Worm (Caenorhabditis elegans) whole organism, young adult: ENCODE results near the gene saeg-1.

Source experiments
- F33H1.4 ChIP-seq: fragments of 200-800 bp; sonication (Bioruptor generic); IDR thresholded peaks from 2 replicates; pipeline ENCODE4 v1.3.6; 2022; ENCODE audit warnings: missing genetic modification reagents, missing genetic modification characterization, missing compliant biosample characterization
- Y56A3A.18 ChIP-seq: fragments of 200-800 bp; sonication (Bioruptor generic); IDR thresholded peaks from 2 replicates; pipeline ENCODE4 v1.3.6; 2022; ENCODE audit warnings: missing genetic modification reagents, missing genetic modification characterization, missing compliant biosample characterization
- ama-1 ChIP-seq, 3 experiments: fragments of 150-350 bp in 1 of 3; sonication (generic microtip) in 2 of 3; optimal IDR thresholded peaks; 2 replicates each; lab custom pipeline; 2014 to 2018; ENCODE audit warnings: missing biosample characterization in 2 of 3, missing genetic modification characterization in 2 of 3, missing genetic modification reagents in 2 of 3
- egrh-3 ChIP-seq: fragments of 200-800 bp; sonication (Bioruptor generic); IDR thresholded peaks from 2 replicates; pipeline ENCODE4 v1.3.6; 2022; ENCODE audit warnings: missing genetic modification reagents, missing genetic modification characterization, missing compliant biosample characterization
- fkh-3 ChIP-seq: sonication (generic microtip); optimal IDR thresholded peaks from 2 replicates; lab custom pipeline; 2016; ENCODE audit warnings: mild to moderate bottlenecking, missing genetic modification characterization, missing compliant biosample characterization
- let-607 ChIP-seq, 2 experiments: fragments of 200-800 bp in 1 of 2; sonication (Bioruptor generic) in 1 of 2; sonication (generic microtip) in 1 of 2; optimal IDR thresholded peaks; 2 replicates each; lab custom pipeline; 2016 to 2018; ENCODE audit warnings: mild to moderate bottlenecking in 2 of 2, missing compliant biosample characterization in 2 of 2, missing genetic modification characterization in 2 of 2, moderate library complexity in 2 of 2, missing genotype in 1 of 2
- nhr-90 ChIP-seq: sonication (generic microtip); optimal IDR thresholded peaks from 2 replicates; lab custom pipeline; 2016; ENCODE audit warnings: missing genotype, mild to moderate bottlenecking, missing genetic modification characterization, missing compliant biosample characterization
- sea-2 ChIP-seq: fragments of 200-800 bp; sonication (Bioruptor generic); IDR thresholded peaks from 2 replicates; pipeline ENCODE4 v1.3.6; 2022; ENCODE audit warnings: missing genetic modification characterization, missing compliant biosample characterization
- unc-130 ChIP-seq: sonication (generic microtip); optimal IDR thresholded peaks from 2 replicates; lab custom pipeline; 2016; ENCODE audit warnings: missing genetic modification reagents, missing genetic modification characterization, missing compliant biosample characterization
- unc-62 ChIP-seq: fragments of 150-350 bp; optimal IDR thresholded peaks from 2 replicates; lab custom pipeline; 2014; ENCODE audit warnings: missing biosample characterization, missing genetic modification reagents, missing genetic modification characterization
- zfh-2 ChIP-seq: fragments of 200-800 bp; sonication (Bioruptor generic); conservative IDR thresholded peaks from 2 replicates; pipeline ENCODE4 v1.3.6; 2022; ENCODE audit warnings: missing genetic modification reagents, missing genetic modification characterization, missing compliant biosample characterization

DNA sequence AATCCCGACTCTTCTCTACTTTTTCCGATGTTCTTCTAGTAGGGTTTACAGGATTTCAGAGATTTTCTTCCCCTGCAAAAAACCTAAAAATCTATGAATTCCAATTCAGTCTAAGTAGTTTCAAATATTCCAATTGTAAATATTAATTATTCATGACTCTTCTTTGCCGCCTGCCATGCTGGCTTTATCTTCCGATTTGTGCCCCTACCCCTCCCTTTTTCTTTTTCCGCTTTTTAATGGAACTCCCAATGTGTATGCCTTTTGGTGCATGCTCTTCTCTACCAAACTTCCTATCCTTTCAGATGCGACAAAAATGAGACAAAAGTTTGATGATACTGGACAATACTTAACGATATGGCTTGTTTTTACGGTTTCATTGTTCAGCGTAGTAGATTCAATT lies 40.8 kb downstream of the saeg-1 start, which contains the start of gene nrx-1:
- TF ChIP-seq Y56A3A.18 (no peak), unc-130 (GFP tag; lab: Kevin White, UChicago) (no peak), ama-1 (optimal IDR thresholded peaks at IDR 0.05; lab: Kevin White, UChicago) (no peak), ama-1 (GFP tag; optimal IDR thresholded peaks at IDR 0.05; lab: Kevin White, UChicago) (no peak), zfh-2 (GFP tag; lab: Robert Waterston, UW) (no peak), let-607 (tag; optimal IDR thresholded peaks at IDR 0.05; lab: Kevin White, UChicago) (no peak), sea-2 (no peak), fkh-3 (no peak), F33H1.4 (no peak), unc-62 (no peak), nhr-90 (tag; lab: Kevin White, UChicago) (no peak), egrh-3 (GFP tag; lab: Robert Waterston, UW) (no peak)
